Worm (Caenorhabditis elegans): ENCODE data around the gene col-140.
A peak's percentile ranks its signal among the peaks of the same experiment; 100 is the strongest.

Gene col-140

ce11 chrV:5820401-5820800 lies 16.2 kb downstream of the col-140 start:
- TF ChIP-seq nhr-23 (tag; optimal IDR thresholded peaks at IDR 0.05) (no peak), sma-9 (GFP tag; optimal IDR thresholded peaks at IDR 0.05) (peak; percentile 69), sma-9 (tag; optimal IDR thresholded peaks at IDR 0.05) (no peak), sma-3 (GFP tag; optimal IDR thresholded peaks at IDR 0.05) (peak; percentile 90), nhr-129 (tag; optimal IDR thresholded peaks at IDR 0.05) (peak; percentile 15)

ce11 chrV:5819903-5820302 lies 16.7 kb downstream of the col-140 start:
- TF ChIP-seq sem-4 (tag; optimal IDR thresholded peaks at IDR 0.05) (no peak), F13H6.1 (tag; optimal IDR thresholded peaks at IDR 0.05) (no peak), sma-9 (GFP tag; optimal IDR thresholded peaks at IDR 0.05) (peak; percentile 54), sma-9 (tag; optimal IDR thresholded peaks at IDR 0.05) (no peak)

- TF ChIP-seq elt-3 (tag; optimal IDR thresholded peaks at IDR 0.05) (no peak), ama-1 (optimal IDR thresholded peaks at IDR 0.05) (no peak), mbf-1 (tag; optimal IDR thresholded peaks at IDR 0.05) (no peak), unc-39 (tag; optimal IDR thresholded peaks at IDR 0.05) (no peak), elt-1 (tag; optimal IDR thresholded peaks at IDR 0.05) (no peak), fos-1 (tag; optimal IDR thresholded peaks at IDR 0.05) (peak; percentile 63), ztf-1 (GFP tag; conservative IDR thresholded peaks at IDR 0.05) (no peak), ceh-16 (tag; optimal IDR thresholded peaks at IDR 0.05) (no peak), sma-9 (GFP tag; optimal IDR thresholded peaks at IDR 0.05) (peak; percentile 57), sma-9 (tag; optimal IDR thresholded peaks at IDR 0.05) (no peak), crh-2 (tag; optimal IDR thresholded peaks at IDR 0.05) (peak; percentile 5), gmeb-1 (tag; optimal IDR thresholded peaks at IDR 0.05) (no peak), lin-13 (GFP tag; optimal IDR thresholded peaks at IDR 0.05) (no peak), unc-62 (GFP tag; optimal IDR thresholded peaks at IDR 0.05) (no peak), ztf-4 (tag; optimal IDR thresholded peaks at IDR 0.05) (no peak)
Observed at ce11 chrV:5816470-5817061, 20.1 kb downstream of the col-140 start.

ce11 chrV:5813060-5813659 lies 23.5 kb downstream of the col-140 start, which contains the start of gene ZC250.4:
Gene ZC250.4, minus strand, starts transcription at chrV:5813137.
- TF ChIP-seq nhr-25 (tag; optimal IDR thresholded peaks at IDR 0.05) (peak; percentile 67), F13H6.1 (tag; optimal IDR thresholded peaks at IDR 0.05) (peak; percentile 41), lin-11 (tag; optimal IDR thresholded peaks at IDR 0.05) (no peak), ceh-82 (tag; optimal IDR thresholded peaks at IDR 0.05) (no peak), R02D3.7 (tag; optimal IDR thresholded peaks at IDR 0.05) (no peak), sma-9 (GFP tag; optimal IDR thresholded peaks at IDR 0.05) (peak; percentile 2), sma-9 (tag; optimal IDR thresholded peaks at IDR 0.05) (no peak)

ce11 chrV:5805467-5805866 lies 31.2 kb downstream of the col-140 start, which contains the start of gene ZC250.5:
Gene ZC250.5, plus strand, starts transcription at chrV:5805767.
- TF ChIP-seq mab-5 (tag; optimal IDR thresholded peaks at IDR 0.05) (no peak), ZK546.5 (tag; optimal IDR thresholded peaks at IDR 0.05) (no peak), snpc-4 (tag; optimal IDR thresholded peaks at IDR 0.05) (no peak), nhr-25 (tag; optimal IDR thresholded peaks at IDR 0.05) (no peak), C34F6.9 (tag; optimal IDR thresholded peaks at IDR 0.05) (no peak)

- TF ChIP-seq ceh-16 (tag; optimal IDR thresholded peaks at IDR 0.05) (no peak), nhr-6 (tag; optimal IDR thresholded peaks at IDR 0.05) (no peak), sma-9 (GFP tag; optimal IDR thresholded peaks at IDR 0.05) (no peak), sma-9 (tag; optimal IDR thresholded peaks at IDR 0.05) (no peak), ztf-1 (GFP tag; conservative IDR thresholded peaks at IDR 0.05) (no peak), mab-5 (tag; optimal IDR thresholded peaks at IDR 0.05) (no peak), nhr-77 (tag; optimal IDR thresholded peaks at IDR 0.05) (no peak), alr-1 (tag; optimal IDR thresholded peaks at IDR 0.05) (no peak), nhr-10 (tag; optimal IDR thresholded peaks at IDR 0.05) (no peak), mdl-1 (tag; optimal IDR thresholded peaks at IDR 0.05) (no peak), lin-39 (tag; optimal IDR thresholded peaks at IDR 0.05) (no peak), nhr-11 (tag; optimal IDR thresholded peaks at IDR 0.05) (no peak)
Observed at ce11 chrV:5799373-5799772, 37.3 kb downstream of the col-140 start, which contains the start of gene cyn-17. Gene cyn-17, plus strand, starts transcription at chrV:5799673.

Measured in whole organism, L2 larva.